Fruit fly (Drosophila melanogaster) whole organism, embryonic: Measurements from ENCODE around the gene CG9673.
A peak's percentile ranks its signal among the peaks of the same experiment; 100 is the strongest.

Experiments
- Antp ChIP-seq: fragments of 200-800 bp; sonication (Bioruptor generic); optimal IDR thresholded peaks from 3 replicates; lab custom pipeline; 2016; ENCODE audit warnings: missing biosample characterization, missing genetic modification characterization
- Asciz ChIP-seq: fragments of 200-800 bp; sonication (Bioruptor generic); optimal IDR thresholded peaks from 2 replicates; lab custom pipeline; 2017; ENCODE audit warnings: missing biosample characterization, mild to moderate bottlenecking, missing genetic modification characterization, missing genetic modification reagents
- Atf6 ChIP-seq: fragments of 200-800 bp; sonication (Bioruptor generic); IDR thresholded peaks from 2 replicates; pipeline ENCODE4 v1.3.6; 2022; ENCODE audit warnings: missing biosample characterization, missing genetic modification characterization
- BtbVII ChIP-seq: fragments of 200-800 bp; sonication (Bioruptor generic); optimal IDR thresholded peaks from 3 replicates; lab custom pipeline; 2017; ENCODE audit warnings: missing biosample characterization, mild to moderate bottlenecking, missing genetic modification characterization
- CG10321 ChIP-seq: fragments of 200-800 bp; sonication (Bioruptor generic); IDR thresholded peaks from 2 replicates; pipeline ENCODE4 v1.3.6; 2022; ENCODE audit warnings: missing biosample characterization, missing genetic modification characterization
- CG11560 ChIP-seq: fragments of 200-800 bp; sonication (Bioruptor generic); IDR thresholded peaks from 3 replicates; pipeline ENCODE4 v1.3.6; 2022; ENCODE audit warnings: missing biosample characterization, missing genetic modification characterization
- CG12236 ChIP-seq: fragments of 200-800 bp; sonication (Bioruptor generic); optimal IDR thresholded peaks from 2 replicates; lab custom pipeline; 2016; ENCODE audit warnings: missing biosample characterization, missing genetic modification characterization
- CG13287 ChIP-seq: fragments of 200-800 bp; sonication (Bioruptor generic); IDR thresholded peaks from 2 replicates; pipeline ENCODE4 v1.3.6; 2022; ENCODE audit warnings: missing biosample characterization, missing genetic modification characterization; ENCODE audit not compliant: partially characterized antibody
- CG14710 ChIP-seq: fragments of 200-800 bp; sonication (Bioruptor generic); optimal IDR thresholded peaks from 3 replicates; lab custom pipeline; 2019; ENCODE audit warnings: missing biosample characterization, mild to moderate bottlenecking, missing genetic modification characterization, moderate library complexity
- CG1529 ChIP-seq: fragments of 200-800 bp; sonication (Bioruptor generic); optimal IDR thresholded peaks from 3 replicates; lab custom pipeline; 2018; ENCODE audit warnings: missing biosample characterization, missing genetic modification characterization
- CG15479 ChIP-seq: fragments of 200-800 bp; sonication (Bioruptor generic); optimal IDR thresholded peaks from 3 replicates; lab custom pipeline; 2019; ENCODE audit warnings: missing biosample characterization, mild to moderate bottlenecking, missing genetic modification characterization, moderate library complexity
- CG15696 ChIP-seq: fragments of 200-800 bp; sonication (Bioruptor generic); optimal IDR thresholded peaks from 2 replicates; lab custom pipeline; 2019; ENCODE audit warnings: missing biosample characterization, mild to moderate bottlenecking, missing genetic modification characterization, moderate library complexity
- CG1647 ChIP-seq: fragments of 200-800 bp; sonication (Bioruptor generic); optimal IDR thresholded peaks from 3 replicates; lab custom pipeline; 2016; ENCODE audit warnings: missing biosample characterization, missing genetic modification characterization
- CG16815 ChIP-seq: fragments of 200-800 bp; sonication (Bioruptor generic); optimal IDR thresholded peaks from 3 replicates; lab custom pipeline; 2017; ENCODE audit warnings: missing biosample characterization, mild to moderate bottlenecking, missing genetic modification characterization
- CG17612 ChIP-seq: fragments of 200-800 bp; sonication (Bioruptor generic); IDR thresholded peaks from 2 replicates; pipeline ENCODE4 v1.3.6; 2022; ENCODE audit warnings: missing biosample characterization, missing genetic modification characterization
- CG1832 ChIP-seq: fragments of 200-800 bp; sonication (Bioruptor generic); optimal IDR thresholded peaks from 2 replicates; lab custom pipeline; 2017; ENCODE audit warnings: missing biosample characterization, mild to moderate bottlenecking, missing genetic modification characterization, inconsistent platforms
- CG2678 ChIP-seq: fragments of 200-800 bp; sonication (Bioruptor generic); optimal IDR thresholded peaks from 3 replicates; lab custom pipeline; 2019; ENCODE audit warnings: missing biosample characterization, mild to moderate bottlenecking, missing genetic modification characterization, moderate library complexity
- CG2712 ChIP-seq: fragments of 200-800 bp; optimal IDR thresholded peaks from 3 replicates; lab custom pipeline; 2019; ENCODE audit warnings: missing biosample characterization, mild to moderate bottlenecking, missing genetic modification characterization, moderate library complexity
- CG31365 ChIP-seq: fragments of 200-800 bp; sonication (Bioruptor generic); optimal IDR thresholded peaks from 2 replicates; lab custom pipeline; 2018; ENCODE audit warnings: missing biosample characterization, mild to moderate bottlenecking, missing genetic modification characterization
- CG3726 ChIP-seq: fragments of 200-800 bp; sonication (Bioruptor generic); IDR thresholded peaks from 3 replicates; pipeline ENCODE4, ENCODE4 v1.3.6; 2022; ENCODE audit warnings: missing biosample characterization, missing genetic modification characterization
- CG4404 ChIP-seq: fragments of 200-800 bp; sonication (Bioruptor generic); IDR thresholded peaks from 2 replicates; pipeline ENCODE4 v1.3.6; 2022; ENCODE audit warnings: missing biosample characterization, missing genetic modification characterization
- CG6813 ChIP-seq: fragments of 200-800 bp; sonication (Bioruptor generic); optimal IDR thresholded peaks from 2 replicates; lab custom pipeline; 2017; ENCODE audit warnings: missing biosample characterization, missing genetic modification characterization, mild to moderate bottlenecking, moderate library complexity, missing genetic modification reagents
- CG7556 ChIP-seq: fragments of 200-800 bp; sonication (Bioruptor generic); optimal IDR thresholded peaks from 2 replicates; lab custom pipeline; 2017; ENCODE audit warnings: missing biosample characterization, mild to moderate bottlenecking, missing genetic modification characterization
- CHES-1-like ChIP-seq: fragments of 200-800 bp; sonication (Bioruptor generic); optimal IDR thresholded peaks from 2 replicates; lab custom pipeline; 2016; ENCODE audit warnings: missing biosample characterization, missing genetic modification characterization
- CrebB ChIP-seq: fragments of 200-800 bp; sonication (Bioruptor generic); optimal IDR thresholded peaks from 3 replicates; lab custom pipeline; 2018; ENCODE audit warnings: missing biosample characterization, mild to moderate bottlenecking, missing genetic modification characterization
- Dbx ChIP-seq: fragments of 200-800 bp; sonication (Bioruptor generic); IDR thresholded peaks from 3 replicates; pipeline ENCODE4 v1.3.6; 2022; ENCODE audit warnings: missing biosample characterization, missing genetic modification characterization
- Deaf1 ChIP-seq: fragments of 200-800 bp; optimal IDR thresholded peaks from 3 replicates; lab custom pipeline; 2019; ENCODE audit warnings: missing biosample characterization, mild to moderate bottlenecking, missing genetic modification characterization, moderate library complexity
- Kr ChIP-seq: fragments of 200-800 bp; sonication (Bioruptor generic); optimal IDR thresholded peaks from 2 replicates; lab custom pipeline; 2017; ENCODE audit warnings: missing biosample characterization, mild to moderate bottlenecking, missing genetic modification characterization
- Rfx ChIP-seq: fragments of 200-800 bp; sonication (Bioruptor generic); IDR thresholded peaks from 2 replicates; pipeline ENCODE4 v1.3.6; 2022; ENCODE audit warnings: missing biosample characterization, missing genetic modification characterization
- Spps ChIP-seq: fragments of 200-800 bp; sonication (Bioruptor generic); optimal IDR thresholded peaks from 2 replicates; lab custom pipeline; 2018; ENCODE audit warnings: missing biosample characterization, mild to moderate bottlenecking, missing genetic modification characterization
- Trl ChIP-seq, 3 experiments: fragments of >200 bp in 2 of 3; fragments of 200-800 bp in 1 of 3; sonication (Bioruptor generic) in 1 of 3; optimal IDR thresholded peaks; 2 replicates in 1 of 3; 3 replicates in 2 of 3; lab custom pipeline; 2016 to 2017; ENCODE audit warnings: missing biosample characterization in 1 of 3, missing genetic modification characterization in 1 of 3
- ac ChIP-seq: fragments of 200-800 bp; sonication (Bioruptor generic); optimal IDR thresholded peaks from 3 replicates; lab custom pipeline; 2017; ENCODE audit warnings: missing biosample characterization, mild to moderate bottlenecking, missing genetic modification characterization
- cato ChIP-seq: fragments of 200-800 bp; sonication (Bioruptor generic); optimal IDR thresholded peaks from 2 replicates; lab custom pipeline; 2016; ENCODE audit warnings: missing biosample characterization, missing genetic modification characterization, borderline replicate concordance
- chif ChIP-seq, 2 experiments: fragments of 200-800 bp; sonication (Bioruptor generic); optimal IDR thresholded peaks; 3 replicates each; lab custom pipeline; 2016; ENCODE audit warnings: missing biosample characterization in 2 of 2, missing genetic modification characterization in 2 of 2
- da ChIP-seq: fragments of 200-800 bp; sonication (Bioruptor generic); optimal IDR thresholded peaks from 2 replicates; lab custom pipeline; 2016; ENCODE audit warnings: missing biosample characterization, missing genetic modification characterization
- dm ChIP-seq: fragments of 200-800 bp; sonication (Bioruptor generic); optimal IDR thresholded peaks from 3 replicates; lab custom pipeline; 2016; ENCODE audit warnings: missing biosample characterization, missing genetic modification characterization
- eve ChIP-seq, 2 experiments: fragments of >200 bp; optimal IDR thresholded peaks; 2 replicates each; lab custom pipeline; 2017; ENCODE audit warnings: missing biosample characterization in 2 of 2, missing genetic modification characterization in 2 of 2
- fd3F ChIP-seq: fragments of 200-800 bp; sonication (Bioruptor generic); optimal IDR thresholded peaks from 2 replicates; lab custom pipeline; 2018; ENCODE audit warnings: missing biosample characterization, mild to moderate bottlenecking, missing genetic modification characterization, moderate library complexity
- fu2 ChIP-seq: fragments of 200-800 bp; sonication (Bioruptor generic); optimal IDR thresholded peaks from 2 replicates; lab custom pipeline; 2016; ENCODE audit warnings: missing biosample characterization, missing genetic modification characterization
- grn ChIP-seq: fragments of 200-800 bp; sonication (Bioruptor generic); optimal IDR thresholded peaks from 3 replicates; lab custom pipeline; 2017; ENCODE audit warnings: missing biosample characterization, missing genetic modification characterization
- kah ChIP-seq: fragments of 200-800 bp; sonication (Bioruptor generic); optimal IDR thresholded peaks from 2 replicates; lab custom pipeline; 2018; ENCODE audit warnings: missing biosample characterization, mild to moderate bottlenecking, missing genetic modification characterization
- luna ChIP-seq: fragments of 200-800 bp; sonication (Bioruptor generic); optimal IDR thresholded peaks from 2 replicates; lab custom pipeline; 2016; ENCODE audit warnings: missing biosample characterization, missing genetic modification characterization
- pho ChIP-seq: fragments of 200-800 bp; sonication (Bioruptor generic); optimal IDR thresholded peaks from 2 replicates; lab custom pipeline; 2016; ENCODE audit warnings: missing biosample characterization, missing genetic modification characterization
- prd ChIP-seq, 3 experiments: fragments of >200 bp in 2 of 3; fragments of 200-800 bp in 1 of 3; sonication (Bioruptor generic) in 1 of 3; optimal IDR thresholded peaks in 2 of 3; IDR thresholded peaks in 1 of 3; 2 replicates in 2 of 3; 3 replicates in 1 of 3; pipeline versions ENCODE4 v1.3.6 to Lab custom; 2017 to 2022; ENCODE audit warnings: missing biosample characterization in 1 of 3, missing genetic modification characterization in 1 of 3
- pzg ChIP-seq: fragments of 200-800 bp; sonication (Bioruptor generic); optimal IDR thresholded peaks from 3 replicates; lab custom pipeline; 2018; ENCODE audit warnings: missing biosample characterization, mild to moderate bottlenecking, missing genetic modification characterization, moderate library complexity
- tll ChIP-seq, 2 experiments: fragments of 200-800 bp in 1 of 2; fragments of >200 bp in 1 of 2; sonication (Bioruptor generic) in 1 of 2; optimal IDR thresholded peaks; 2 replicates each; lab custom pipeline; 2017 to 2019; ENCODE audit warnings: missing biosample characterization in 2 of 2, missing genetic modification characterization in 2 of 2, mild to moderate bottlenecking in 1 of 2, moderate library complexity in 1 of 2
- zen ChIP-seq: fragments of 200-800 bp; sonication (Bioruptor generic); optimal IDR thresholded peaks from 3 replicates; lab custom pipeline; 2018; ENCODE audit warnings: missing biosample characterization, mild to moderate bottlenecking, missing genetic modification characterization, moderate library complexity

The CG9673 gene

dm6 chrX:16750712-16751578, 47.3 kb upstream of the CG9673 start (continued):
- TF ChIP-seq CG2712 (tag; lab: Kevin White, UChicago) (peak; percentile 91), CrebB (tag; lab: Kevin White, UChicago) (peak; percentile 62), pho (no peak), fu2 (GFP tag; lab: Kevin White, UChicago) (no peak), grn (GFP tag; lab: Kevin White, UChicago) (no peak), CG16815 (GFP tag; lab: Kevin White, UChicago) (peak; percentile 14), CG11560 (tag; lab: Robert Waterston, UW) (no peak), Deaf1 (peak; percentile 49), CG15479 (GFP tag; lab: Kevin White, UChicago) (peak; percentile 30), BtbVII (GFP tag; lab: Kevin White, UChicago) (peak; percentile 75), CHES-1-like (GFP tag; lab: Kevin White, UChicago) (no peak), zen (peak; percentile 57), CG1529 (GFP tag; lab: Kevin White, UChicago) (peak; percentile 50), CG3726 (GFP tag; lab: Robert Waterston, UW) (no peak), dm (GFP tag; lab: Kevin White, UChicago) (no peak), Antp (GFP tag; lab: Kevin White, UChicago) (no peak), chif (GFP tag; optimal IDR thresholded peaks at IDR 0.05; lab: Kevin White, UChicago) (peak in 1 of 2 experiments; percentile 16), CG31365 (tag; lab: Kevin White, UChicago) (peak; percentile 9), ac (peak; percentile 49), da (GFP tag; lab: Kevin White, UChicago) (no peak), CG12236 (GFP tag; lab: Kevin White, UChicago) (no peak), Atf6 (GFP tag; lab: Robert Waterston, UW) (peak; percentile 70), Rfx (peak; percentile 70), Asciz (GFP tag; lab: Kevin White, UChicago) (peak; percentile 66), CG1647 (GFP tag; lab: Kevin White, UChicago) (no peak), Trl (optimal IDR thresholded peaks at IDR 0.05; lab: Kevin White, UChicago) (peak in 1 of 2 experiments; percentile 48), Trl (GFP tag; optimal IDR thresholded peaks at IDR 0.05; lab: Kevin White, UChicago) (no peak), CG4404 (GFP tag; lab: Robert Waterston, UW) (no peak; the same call in 1 of the 2 replicates), Kr (no peak), pzg (no peak), eve (GFP tag; optimal IDR thresholded peaks at IDR 0.05; lab: Kevin White, UChicago) (peak in 1 of 2 experiments; percentile 89), CG17612 (GFP tag; lab: Robert Waterston, UW) (no peak), Spps (tag; lab: Kevin White, UChicago) (peak; percentile 63), prd (optimal IDR thresholded peaks at IDR 0.05; lab: Kevin White, UChicago) (no peak), prd (GFP tag; IDR thresholded peaks at IDR 0.05; lab: Robert Waterston, UW) (peak; percentile 62), kah (GFP tag; lab: Kevin White, UChicago) (peak; percentile 52), Dbx (GFP tag; lab: Robert Waterston, UW) (no peak), CG10321 (GFP tag; lab: Robert Waterston, UW) (no peak), CG2678 (tag; lab: Kevin White, UChicago) (peak; percentile 87), cato (GFP tag; lab: Kevin White, UChicago) (no peak), CG1832 (peak; percentile 4), CG15696 (tag; lab: Kevin White, UChicago) (peak; percentile 83), CG14710 (tag; lab: Kevin White, UChicago) (peak; percentile 77), CG6813 (GFP tag; lab: Kevin White, UChicago) (peak; percentile 63), fd3F (GFP tag; lab: Kevin White, UChicago) (peak; percentile 40), tll (GFP tag; optimal IDR thresholded peaks at IDR 0.05; lab: Kevin White, UChicago) (no peak), CG13287 (GFP tag; lab: Robert Waterston, UW) (no peak), CG7556 (GFP tag; lab: Kevin White, UChicago) (peak; percentile 78), luna (GFP tag; lab: Kevin White, UChicago) (no peak)
